Worm (Caenorhabditis elegans): ENCODE results near the gene kqt-2.

DNA sequence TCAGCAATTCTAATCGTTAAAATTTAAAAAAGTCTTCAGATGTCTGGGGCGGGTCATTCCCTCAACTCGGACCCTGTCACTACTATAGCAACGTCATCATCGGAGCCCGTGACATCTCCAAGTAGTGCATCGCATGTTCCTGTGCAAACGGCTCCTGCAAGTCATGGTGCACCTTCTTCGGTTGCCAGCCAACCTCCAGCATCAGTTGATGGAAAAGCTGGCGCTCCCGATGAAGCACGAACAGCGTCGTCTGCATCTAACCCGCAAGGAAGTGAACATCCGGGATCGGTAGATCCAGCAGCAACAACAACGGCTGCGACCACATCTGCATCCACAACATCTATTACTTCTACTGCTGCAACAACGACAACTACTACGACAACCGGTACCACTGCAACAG lies 48.4 kb upstream of the kqt-2 start, which contains the start of gene R09F10.3:
- TF ChIP-seq tab-1 (GFP tag; IDR thresholded peaks at IDR 0.05) (no peak), T22C8.4 (GFP tag; IDR thresholded peaks at IDR 0.05) (no peak), ztf-23 (GFP tag; IDR thresholded peaks at IDR 0.05) (no peak), flt-1 (GFP tag; IDR thresholded peaks at IDR 0.05) (no peak), ztf-29 (GFP tag; IDR thresholded peaks at IDR 0.05) (no peak), cog-1 (tag; optimal IDR thresholded peaks at IDR 0.05) (no peak)

Data from whole organism, midembryonic.